Worm (Caenorhabditis elegans) whole organism, L4 larva: ENCODE data around the gene srj-45.
A peak's percentile ranks its signal among the peaks of the same experiment; 100 is the strongest.

ENCODE experiments used
- aly-2 ChIP-seq: sonication (generic microtip); optimal IDR thresholded peaks from 2 replicates; lab custom pipeline; 2018; ENCODE audit warnings: missing biosample characterization, missing genetic modification characterization
- cey-2 ChIP-seq: sonication (generic microtip); optimal IDR thresholded peaks from 3 replicates; lab custom pipeline; 2017; ENCODE audit warnings: missing genetic modification characterization, mild to moderate bottlenecking, missing compliant biosample characterization, antibody characterized with exemption, borderline replicate concordance; ENCODE audit not compliant: insufficient read depth
- egl-43 ChIP-seq: fragments of 200-800 bp; sonication (Bioruptor generic); IDR thresholded peaks from 2 replicates; pipeline ENCODE4 v1.3.6; 2022; ENCODE audit warnings: missing genetic modification reagents, missing genetic modification characterization, missing compliant biosample characterization
- lsy-2 ChIP-seq, 2 experiments: fragments of 150-350 bp in 1 of 2; sonication (generic microtip) in 1 of 2; optimal IDR thresholded peaks; 2 replicates each; lab custom pipeline; 2014 to 2017; ENCODE audit warnings: missing biosample characterization in 2 of 2, missing genetic modification characterization in 2 of 2
- madf-9 ChIP-seq: fragments of 200-800 bp; sonication (Bioruptor generic); conservative IDR thresholded peaks from 2 replicates; pipeline ENCODE4 v1.3.6; 2022; ENCODE audit warnings: missing genetic modification reagents, missing genetic modification characterization, missing compliant biosample characterization
- mdt-29 ChIP-seq: fragments of 200-800 bp; sonication (Bioruptor generic); IDR thresholded peaks from 2 replicates; pipeline ENCODE4 v1.3.6; 2022; ENCODE audit warnings: missing genetic modification reagents, missing genetic modification characterization, missing compliant biosample characterization
- mep-1 ChIP-seq: fragments of 150-350 bp; sonication (generic microtip); optimal IDR thresholded peaks from 3 replicates; lab custom pipeline; 2014; ENCODE audit warnings: missing biosample characterization, missing genetic modification characterization
- nhr-11 ChIP-seq: fragments of 150-350 bp; optimal IDR thresholded peaks from 2 replicates; lab custom pipeline; 2014; ENCODE audit warnings: missing biosample characterization, missing genetic modification characterization
- nhr-28 ChIP-seq: fragments of 150-350 bp; optimal IDR thresholded peaks from 2 replicates; lab custom pipeline; 2014; ENCODE audit warnings: missing biosample characterization, missing genetic modification characterization
- pha-4 ChIP-seq, 2 experiments: fragments of 150-350 bp in 1 of 2; fragments of 200-800 bp in 1 of 2; sonication (Bioruptor generic) in 1 of 2; IDR thresholded peaks in 1 of 2; optimal IDR thresholded peaks in 1 of 2; 2 replicates each; pipeline versions ENCODE4 v1.3.6 to Lab custom; 2014 to 2022; ENCODE audit warnings: missing genetic modification characterization in 2 of 2, missing genetic modification reagents in 2 of 2, missing biosample characterization in 1 of 2, missing compliant biosample characterization in 1 of 2
- pqm-1 ChIP-seq: sonication (generic microtip); optimal IDR thresholded peaks from 2 replicates; lab custom pipeline; 2017; ENCODE audit warnings: missing biosample characterization, missing genetic modification characterization
- snpc-4 ChIP-seq: fragments of 150-350 bp; optimal IDR thresholded peaks from 2 replicates; lab custom pipeline; 2014; ENCODE audit warnings: missing biosample characterization, missing genetic modification characterization
- unc-62 ChIP-seq, 3 experiments: fragments of 150-350 bp in 1 of 3; sonication (generic microtip); optimal IDR thresholded peaks in 2 of 3; peaks in 1 of 3; 1 replicate in 1 of 3; 2 replicates in 2 of 3; lab custom pipeline; 2014 to 2017; ENCODE audit warnings: missing biosample characterization in 3 of 3, missing genetic modification characterization in 3 of 3, missing genetic modification reagents in 3 of 3, missing genotype in 1 of 3

ce11 chrV:2848290-2848937, 12.0 kb upstream of the srj-45 start, which contains the start of gene srj-49:
- TF ChIP-seq lsy-2 (tag; optimal IDR thresholded peaks at IDR 0.05; lab: Kevin White, UChicago) (no peak), snpc-4 (no peak), aly-2 (tag; lab: Kevin White, UChicago) (no peak), nhr-28 (tag; lab: Kevin White, UChicago) (peak; percentile 68), egl-43 (no peak), cey-2 (tag; lab: Kevin White, UChicago) (no peak), pqm-1 (peak; percentile 74), mep-1 (tag; lab: Kevin White, UChicago) (no peak), unc-62 (GFP tag; optimal IDR thresholded peaks at IDR 0.05 in 1 of 2; lab: Kevin White, UChicago) (no peak), unc-62 (tag; optimal IDR thresholded peaks at IDR 0.05; lab: Kevin White, UChicago) (no peak), mdt-29 (GFP tag; lab: Robert Waterston, UW) (no peak), madf-9 (GFP tag; lab: Robert Waterston, UW) (no peak), pha-4 (GFP tag; IDR thresholded peaks at IDR 0.05; lab: Robert Waterston, UW) (no peak), pha-4 (tag; optimal IDR thresholded peaks at IDR 0.05; lab: Kevin White, UChicago) (no peak), nhr-11 (tag; lab: Kevin White, UChicago) (no peak)
